Fruit fly (Drosophila melanogaster) whole organism, pupa: Measurements from ENCODE around the gene Tfb4.

Experiments used
- CG10348 ChIP-seq: fragments of 200-800 bp; sonication (Bioruptor generic); IDR thresholded peaks from 2 replicates; pipeline ENCODE4 v1.3.6; 2022; ENCODE audit warnings: missing biosample characterization, missing genetic modification characterization
- CG12605 ChIP-seq: fragments of 200-800 bp; sonication (Bioruptor generic); IDR thresholded peaks from 2 replicates; pipeline ENCODE4 v1.3.6; 2022; ENCODE audit warnings: missing biosample characterization, missing genetic modification characterization
- CG13204 ChIP-seq: fragments of 200-800 bp; sonication (Bioruptor generic); optimal IDR thresholded peaks from 2 replicates; lab custom pipeline; 2018; ENCODE audit warnings: missing biosample characterization, mild to moderate bottlenecking, missing genetic modification characterization, moderate library complexity
- CG14655 ChIP-seq: fragments of 200-800 bp; sonication (Bioruptor generic); optimal IDR thresholded peaks from 3 replicates; lab custom pipeline; 2017; ENCODE audit warnings: mild to moderate bottlenecking, missing biosample characterization, missing genetic modification reagents, missing genetic modification characterization
- CG15710 ChIP-seq: fragments of 200-800 bp; sonication (Bioruptor generic); optimal IDR thresholded peaks from 2 replicates; lab custom pipeline; 2018; ENCODE audit warnings: missing biosample characterization, mild to moderate bottlenecking, missing genetic modification characterization, moderate library complexity
- CG17806 ChIP-seq: fragments of 200-800 bp; sonication (Bioruptor generic); optimal IDR thresholded peaks from 2 replicates; lab custom pipeline; 2018; ENCODE audit warnings: missing biosample characterization, mild to moderate bottlenecking, missing genetic modification characterization, moderate library complexity
- CG32121 ChIP-seq: fragments of 200-800 bp; sonication (Bioruptor generic); IDR thresholded peaks from 2 replicates; pipeline ENCODE4 v1.3.6; 2022; ENCODE audit warnings: missing biosample characterization, missing genetic modification characterization
- CG34367 ChIP-seq: fragments of 200-800 bp; sonication (Bioruptor generic); optimal IDR thresholded peaks from 2 replicates; lab custom pipeline; 2018; ENCODE audit warnings: missing biosample characterization, mild to moderate bottlenecking, missing genetic modification characterization
- CG4496 ChIP-seq: fragments of 200-800 bp; sonication (Bioruptor generic); IDR thresholded peaks from 3 replicates; pipeline ENCODE4 v1.3.6; 2022; ENCODE audit warnings: missing biosample characterization, missing genetic modification characterization
- CG8159 ChIP-seq: fragments of 200-800 bp; sonication (Bioruptor generic); optimal IDR thresholded peaks from 3 replicates; lab custom pipeline; 2018; ENCODE audit warnings: missing biosample characterization, mild to moderate bottlenecking, missing genetic modification characterization, moderate library complexity
- CG8301 ChIP-seq: fragments of 200-800 bp; sonication (Bioruptor generic); optimal IDR thresholded peaks from 2 replicates; lab custom pipeline; 2018; ENCODE audit warnings: missing biosample characterization, mild to moderate bottlenecking, missing genetic modification characterization
- CG9948 ChIP-seq: fragments of 200-800 bp; sonication (Bioruptor generic); optimal IDR thresholded peaks from 2 replicates; lab custom pipeline; 2018; ENCODE audit warnings: missing biosample characterization, mild to moderate bottlenecking, missing genetic modification characterization, moderate library complexity
- D1 ChIP-seq: fragments of 200-800 bp; sonication (Bioruptor generic); optimal IDR thresholded peaks from 2 replicates; lab custom pipeline; 2018; ENCODE audit warnings: missing biosample characterization, mild to moderate bottlenecking, missing genetic modification characterization, moderate library complexity
- EcR ChIP-seq: fragments of 200-800 bp; sonication (Bioruptor generic); optimal IDR thresholded peaks from 3 replicates; lab custom pipeline; 2019; ENCODE audit warnings: missing biosample characterization, missing genetic modification characterization, mild to moderate bottlenecking, moderate library complexity, missing genetic modification reagents
- Ets98B ChIP-seq: fragments of 200-800 bp; sonication (Bioruptor generic); IDR thresholded peaks from 2 replicates; pipeline ENCODE4 v1.3.6; 2022; ENCODE audit warnings: missing biosample characterization, missing genetic modification characterization
- Pif1A ChIP-seq: fragments of 200-800 bp; sonication (Bioruptor generic); optimal IDR thresholded peaks from 3 replicates; lab custom pipeline; 2016; ENCODE audit warnings: missing biosample characterization, missing genetic modification characterization
- Pif1B ChIP-seq: fragments of 200-800 bp; sonication (Bioruptor generic); optimal IDR thresholded peaks from 3 replicates; lab custom pipeline; 2016; ENCODE audit warnings: missing biosample characterization, missing genetic modification characterization
- Snoo ChIP-seq: fragments of 200-800 bp; sonication (Bioruptor generic); optimal IDR thresholded peaks from 3 replicates; lab custom pipeline; 2017; ENCODE audit warnings: missing biosample characterization, mild to moderate bottlenecking, missing genetic modification characterization, inconsistent platforms
- fd96Ca ChIP-seq: fragments of 200-800 bp; sonication (Bioruptor generic); IDR thresholded peaks from 3 replicates; pipeline ENCODE4 v1.3.6; 2022; ENCODE audit warnings: missing biosample characterization, missing genetic modification characterization
- gl ChIP-seq: fragments of 200-800 bp; sonication (Bioruptor generic); optimal IDR thresholded peaks from 2 replicates; lab custom pipeline; 2018; ENCODE audit warnings: missing biosample characterization, mild to moderate bottlenecking, missing genetic modification characterization
- rn ChIP-seq: fragments of 200-800 bp; sonication (Bioruptor generic); IDR thresholded peaks from 2 replicates; pipeline ENCODE4 v1.3.6; 2022; ENCODE audit warnings: missing biosample characterization, missing genetic modification characterization

Gene Tfb4

DNA sequence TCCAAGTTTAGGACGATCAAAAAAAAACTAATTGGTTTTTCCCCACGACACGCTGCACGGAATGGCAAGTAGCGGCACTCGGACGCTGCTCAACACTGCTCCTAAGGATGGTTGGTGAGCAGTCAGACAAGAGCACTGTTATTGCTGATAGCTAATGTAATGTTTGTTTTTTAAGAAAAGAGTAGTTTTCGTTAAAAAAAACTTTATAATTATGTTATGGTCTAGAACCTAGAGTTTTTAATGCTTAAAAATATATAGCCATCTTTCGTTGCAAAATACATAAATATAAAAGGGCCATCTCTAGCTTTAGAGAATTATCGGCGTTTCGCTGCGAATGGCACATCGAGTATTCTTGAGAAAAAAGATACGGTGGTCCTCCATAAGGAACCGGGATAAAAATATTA is 22.2 kb upstream of the Tfb4 start, which contains the start of the genes Charon and CG4887:
Gene Charon (minus strand): TSS at position 102 of the 404 bp plus-strand sequence.
Gene CG4887 (plus strand): TSS at position 306 of the 404 bp plus-strand sequence.
- TF ChIP-seq CG14655 (GFP tag; lab: Kevin White, UChicago): no peak
- TF ChIP-seq EcR (GFP tag; lab: Kevin White, UChicago): peak; percentile 84
- TF ChIP-seq CG9948 (tag; lab: Kevin White, UChicago): peak; percentile 59
- no peak for TF ChIP-seq CG34367 (tag; lab: Kevin White, UChicago)
- TF ChIP-seq CG13204: no peak
- TF ChIP-seq gl (tag; lab: Kevin White, UChicago): no peak
- peak; percentile 63 for TF ChIP-seq CG17806 (tag; lab: Kevin White, UChicago)
- no peak for TF ChIP-seq Pif1B (GFP tag; lab: Kevin White, UChicago)
- TF ChIP-seq CG10348 (GFP tag; lab: Robert Waterston, UW): no peak
- TF ChIP-seq D1 (tag; lab: Kevin White, UChicago): no peak
- no peak for TF ChIP-seq CG12605 (GFP tag; lab: Robert Waterston, UW)
- TF ChIP-seq CG4496 (GFP tag; lab: Robert Waterston, UW): peak; percentile 74
- no peak for TF ChIP-seq Pif1A
- TF ChIP-seq Snoo: peak; percentile 70
- 0 out of 2 replicates have a peak, but pooled peaks have one; percentile 16 for TF ChIP-seq CG32121 (GFP tag; lab: Robert Waterston, UW)
- TF ChIP-seq Ets98B (GFP tag; lab: Robert Waterston, UW): peak; percentile 55
- TF ChIP-seq fd96Ca: peak; percentile 26; the same call in 1 of the 3 replicates
- peak; percentile 49; the same call in 1 of the 2 replicates for TF ChIP-seq rn (GFP tag; lab: Robert Waterston, UW)
- peak; percentile 80 for TF ChIP-seq CG15710 (tag; lab: Kevin White, UChicago)
- peak; percentile 73 for TF ChIP-seq CG8159
- no peak for TF ChIP-seq CG8301

DNA sequence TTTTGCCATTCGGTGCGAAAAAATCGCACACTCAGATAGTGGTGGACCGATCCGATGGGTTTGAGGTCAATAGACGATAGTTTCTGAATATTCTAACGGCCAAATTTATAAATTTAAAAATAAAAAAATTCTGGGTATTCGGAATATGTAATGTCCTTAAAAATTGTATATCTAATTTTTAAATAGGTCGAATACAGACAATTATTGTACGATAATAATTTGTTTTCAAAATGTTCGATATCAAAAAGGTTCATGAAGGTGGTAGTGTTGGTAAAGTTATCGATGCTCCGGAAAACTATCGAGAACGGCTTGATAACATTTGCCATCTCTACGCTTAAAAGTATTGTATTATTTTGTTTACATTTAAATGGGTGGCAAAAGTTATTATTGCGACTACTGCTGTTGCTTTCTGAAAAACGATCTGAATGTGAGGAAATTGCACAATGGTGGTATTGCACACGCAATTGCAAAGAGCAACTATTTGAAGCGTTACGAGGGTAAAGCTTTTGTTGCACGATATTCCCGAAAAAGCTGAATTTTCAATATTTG is 19.5 kb upstream of the Tfb4 start, which contains the start of the genes CG31922 and Plap:
Gene CG31922 (plus strand): TSS at position 315 of the 549 bp plus-strand sequence.
Gene Plap (minus strand): TSS at position 499 of the 549 bp plus-strand sequence.
- TF ChIP-seq CG8159: peak; percentile 42
- TF ChIP-seq CG15710 (tag; lab: Kevin White, UChicago): peak; percentile 63
- TF ChIP-seq D1 (tag; lab: Kevin White, UChicago): no peak
- TF ChIP-seq CG10348 (GFP tag; lab: Robert Waterston, UW): no peak
- no peak for TF ChIP-seq CG8301
- peak; percentile 42 for TF ChIP-seq CG17806 (tag; lab: Kevin White, UChicago)
- no peak for TF ChIP-seq CG13204
- TF ChIP-seq fd96Ca: 0 out of 3 replicates have a peak, but pooled peaks have one; percentile 22
- TF ChIP-seq Pif1B (GFP tag; lab: Kevin White, UChicago): no peak
- TF ChIP-seq CG14655 (GFP tag; lab: Kevin White, UChicago): no peak
- TF ChIP-seq CG32121 (GFP tag; lab: Robert Waterston, UW): no peak
- peak; percentile 9 for TF ChIP-seq Snoo
- no peak for TF ChIP-seq CG12605 (GFP tag; lab: Robert Waterston, UW)
- TF ChIP-seq rn (GFP tag; lab: Robert Waterston, UW): no peak
- no peak for TF ChIP-seq CG4496 (GFP tag; lab: Robert Waterston, UW)
- TF ChIP-seq Ets98B (GFP tag; lab: Robert Waterston, UW): peak; percentile 24; the same call in 1 of the 2 replicates
- TF ChIP-seq Pif1A: no peak
- peak; percentile 99 for TF ChIP-seq EcR (GFP tag; lab: Kevin White, UChicago)
- no peak for TF ChIP-seq gl (tag; lab: Kevin White, UChicago)
- peak; percentile 3 for TF ChIP-seq CG34367 (tag; lab: Kevin White, UChicago)
- TF ChIP-seq CG9948 (tag; lab: Kevin White, UChicago): peak; percentile 22

DNA sequence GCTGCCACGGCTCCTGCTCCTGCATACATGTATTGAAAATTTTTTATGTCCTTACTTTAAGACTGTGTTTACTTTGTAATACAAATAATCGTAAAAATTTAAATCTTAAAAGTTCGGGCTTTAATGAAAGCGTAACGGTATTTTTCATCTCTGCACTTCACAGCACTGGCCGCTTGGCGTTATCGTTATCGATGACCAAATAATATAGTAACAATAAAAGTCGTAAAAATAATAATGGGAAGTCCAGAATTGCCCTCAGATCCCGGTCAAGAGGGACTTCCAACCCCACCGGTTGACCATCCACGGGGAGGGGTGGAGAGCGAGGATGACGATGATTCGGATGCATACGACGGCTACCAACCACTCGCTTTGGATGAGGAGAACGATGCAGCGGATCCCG is 15.8 kb upstream of the Tfb4 start, which contains the start of gene CG14341:
Gene CG14341 (plus strand): TSS at position 181 of the 400 bp plus-strand sequence.
- no peak for TF ChIP-seq CG15710 (tag; lab: Kevin White, UChicago)
- TF ChIP-seq CG32121 (GFP tag; lab: Robert Waterston, UW): no peak
- TF ChIP-seq CG14655 (GFP tag; lab: Kevin White, UChicago): no peak
- TF ChIP-seq Pif1A: no peak
- TF ChIP-seq CG13204: no peak
- TF ChIP-seq rn (GFP tag; lab: Robert Waterston, UW): no peak
- TF ChIP-seq Snoo: no peak
- no peak for TF ChIP-seq fd96Ca
- TF ChIP-seq CG9948 (tag; lab: Kevin White, UChicago): no peak
- TF ChIP-seq gl (tag; lab: Kevin White, UChicago): no peak
- TF ChIP-seq CG8301: no peak
- no peak for TF ChIP-seq CG12605 (GFP tag; lab: Robert Waterston, UW)

DNA sequence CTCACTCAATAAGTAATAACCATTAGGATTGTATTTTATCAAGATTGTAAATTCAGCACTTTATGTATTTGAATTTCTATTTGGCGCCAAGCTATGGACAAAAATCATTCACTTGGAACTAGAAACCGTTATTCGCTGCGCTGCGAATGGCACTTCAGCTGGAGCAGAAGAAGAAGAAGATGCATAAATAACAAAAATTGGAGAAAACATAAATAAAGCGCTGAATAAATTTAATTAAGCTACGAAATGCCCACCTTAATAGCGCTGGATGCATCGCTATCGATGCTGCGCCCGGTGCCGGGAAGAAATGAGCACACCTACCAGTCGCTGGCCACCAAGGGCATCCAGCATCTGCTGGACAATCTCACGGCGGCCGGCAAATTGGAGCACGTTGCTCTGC is 13.8 kb upstream of the Tfb4 start, which contains the start of gene IntS14:
Gene IntS14 (plus strand): TSS at position 150 of the 400 bp plus-strand sequence.
- no peak for TF ChIP-seq CG12605 (GFP tag; lab: Robert Waterston, UW)
- no peak for TF ChIP-seq D1 (tag; lab: Kevin White, UChicago)
- no peak for TF ChIP-seq Snoo
- TF ChIP-seq CG32121 (GFP tag; lab: Robert Waterston, UW): no peak
- TF ChIP-seq rn (GFP tag; lab: Robert Waterston, UW): no peak
- TF ChIP-seq Ets98B (GFP tag; lab: Robert Waterston, UW): no peak
- TF ChIP-seq gl (tag; lab: Kevin White, UChicago): no peak
- TF ChIP-seq Pif1B (GFP tag; lab: Kevin White, UChicago): no peak
- TF ChIP-seq CG34367 (tag; lab: Kevin White, UChicago): no peak
- TF ChIP-seq CG17806 (tag; lab: Kevin White, UChicago): no peak
- TF ChIP-seq CG14655 (GFP tag; lab: Kevin White, UChicago): no peak
- TF ChIP-seq CG13204: no peak
- TF ChIP-seq CG8159: no peak
- TF ChIP-seq CG15710 (tag; lab: Kevin White, UChicago): no peak
- no peak for TF ChIP-seq CG9948 (tag; lab: Kevin White, UChicago)
- TF ChIP-seq Pif1A: no peak
- TF ChIP-seq EcR (GFP tag; lab: Kevin White, UChicago): no peak
- TF ChIP-seq CG8301: no peak
- no peak for TF ChIP-seq fd96Ca
- no peak for TF ChIP-seq CG10348 (GFP tag; lab: Robert Waterston, UW)
